Worm (Caenorhabditis elegans) whole organism, L2 larva: ENCODE measurements around the gene C44H4.6.

Source experiments
- ama-1 ChIP-seq: fragments of 150-350 bp; optimal IDR thresholded peaks from 2 replicates; lab custom pipeline; 2018; ENCODE audit warnings: inconsistent platforms
- elt-3 ChIP-seq: sonication (generic microtip); optimal IDR thresholded peaks from 2 replicates; lab custom pipeline; 2017; ENCODE audit warnings: missing biosample characterization, missing genetic modification characterization
- fos-1 ChIP-seq: fragments of 150-350 bp; optimal IDR thresholded peaks from 2 replicates; lab custom pipeline; 2014; ENCODE audit warnings: missing biosample characterization, missing genetic modification characterization
- lsy-2 ChIP-seq, 2 experiments: fragments of 150-350 bp in 1 of 2; sonication (generic microtip) in 1 of 2; optimal IDR thresholded peaks; 2 replicates each; lab custom pipeline; 2014 to 2017; ENCODE audit warnings: missing biosample characterization in 2 of 2, missing genetic modification characterization in 2 of 2
- nhr-25 ChIP-seq: fragments of 150-350 bp; sonication (generic microtip); optimal IDR thresholded peaks from 3 replicates; lab custom pipeline; 2014; ENCODE audit warnings: missing biosample characterization, missing genetic modification characterization
- nhr-77 ChIP-seq: fragments of 150-350 bp; optimal IDR thresholded peaks from 2 replicates; lab custom pipeline; 2014; ENCODE audit warnings: missing biosample characterization, missing genetic modification characterization
- skn-1 ChIP-seq: sonication (generic microtip); optimal IDR thresholded peaks from 2 replicates; lab custom pipeline; 2017; ENCODE audit warnings: missing biosample characterization, missing genetic modification characterization
- snpc-4 ChIP-seq: fragments of 150-350 bp; optimal IDR thresholded peaks from 2 replicates; lab custom pipeline; 2014; ENCODE audit warnings: missing biosample characterization, missing genetic modification characterization

DNA sequence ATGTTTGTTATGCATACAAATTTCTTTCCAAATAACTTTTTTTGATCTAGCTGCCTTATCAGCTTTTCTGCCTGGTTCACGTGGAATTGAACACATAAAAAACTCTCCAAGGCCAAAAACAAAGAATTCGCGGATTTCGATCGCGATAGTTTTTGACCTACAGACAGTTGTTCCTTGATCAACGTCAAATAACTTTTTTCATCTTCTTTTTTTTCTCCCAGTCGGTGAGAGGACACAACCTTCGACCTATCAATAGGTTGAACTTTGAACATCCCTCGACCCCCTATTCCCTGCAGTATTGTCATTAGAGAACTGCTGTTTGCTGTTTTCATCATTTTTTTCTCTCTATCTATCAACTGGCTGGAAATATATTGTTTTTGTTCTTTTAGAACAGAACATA lies 35.3 kb downstream of the C44H4.6 start:
- no peak for TF ChIP-seq nhr-77 (tag; lab: Kevin White, UChicago)
- TF ChIP-seq lsy-2 (tag; optimal IDR thresholded peaks at IDR 0.05; lab: Kevin White, UChicago), result no peak
- TF ChIP-seq ama-1 (lab: Kevin White, UChicago), result no peak
- no peak for TF ChIP-seq snpc-4 (tag; lab: Kevin White, UChicago)
- TF ChIP-seq skn-1 (tag; lab: Kevin White, UChicago), result no peak
- no peak for TF ChIP-seq nhr-25
- no peak for TF ChIP-seq fos-1
- TF ChIP-seq elt-3, result no peak
